Worm (Caenorhabditis elegans): ENCODE results near the gene egal-1.

Gene egal-1

ce11 chrIV:5860762-5861161 is 36.2 kb downstream of the egal-1 start:
- TF ChIP-seq nhr-11 (tag; optimal IDR thresholded peaks at IDR 0.05) (no peak), mec-3 (tag; optimal IDR thresholded peaks at IDR 0.05; ENCODE audit: borderline replicate concordance) (no peak), madf-2 (tag; optimal IDR thresholded peaks at IDR 0.05) (no peak), pax-1 (tag; optimal IDR thresholded peaks at IDR 0.05) (no peak), F13H6.1 (tag; optimal IDR thresholded peaks at IDR 0.05) (no peak), ceh-45 (GFP tag; IDR thresholded peaks at IDR 0.05) (no peak), ceh-31 (tag; optimal IDR thresholded peaks at IDR 0.05) (peak; percentile 78), gmeb-2 (tag; optimal IDR thresholded peaks at IDR 0.05) (no peak), T23F11.4 (GFP tag; optimal IDR thresholded peaks at IDR 0.05) (no peak), ref-2 (tag; optimal IDR thresholded peaks at IDR 0.05) (no peak), dmd-4 (tag; optimal IDR thresholded peaks at IDR 0.05; ENCODE audit: borderline replicate concordance) (no peak), sox-2 (GFP tag; IDR thresholded peaks at IDR 0.05) (no peak; the same call in 1 of the 2 replicates), tbx-7 (tag; optimal IDR thresholded peaks at IDR 0.05) (no peak), K02D7.2 (tag; optimal IDR thresholded peaks at IDR 0.05) (no peak), ceh-34 (tag; optimal IDR thresholded peaks at IDR 0.05) (peak; percentile 19), nfya-1 (tag; optimal IDR thresholded peaks at IDR 0.05) (peak; percentile 14), fkh-6 (tag; optimal IDR thresholded peaks at IDR 0.05) (no peak), tbx-2 (tag; optimal IDR thresholded peaks at IDR 0.05) (peak; percentile 37), rnt-1 (tag; optimal IDR thresholded peaks at IDR 0.05) (no peak), ceh-22 (tag; optimal IDR thresholded peaks at IDR 0.05) (no peak), ceh-2 (tag; optimal IDR thresholded peaks at IDR 0.05) (peak; percentile 22), ceh-9 (tag; optimal IDR thresholded peaks at IDR 0.05) (no peak), odd-2 (tag; optimal IDR thresholded peaks at IDR 0.05) (no peak), pros-1 (tag; optimal IDR thresholded peaks at IDR 0.05) (peak; percentile 50), pat-9 (tag; optimal IDR thresholded peaks at IDR 0.05) (no peak), unc-55 (GFP tag; optimal IDR thresholded peaks at IDR 0.05) (no peak), C38D4.7 (GFP tag; optimal IDR thresholded peaks at IDR 0.05) (no peak), ztf-16 (tag; optimal IDR thresholded peaks at IDR 0.05) (no peak)

- TF ChIP-seq ref-2 (tag; optimal IDR thresholded peaks at IDR 0.05), result no peak
- TF ChIP-seq C38D4.7 (GFP tag; optimal IDR thresholded peaks at IDR 0.05), result no peak
- no peak for TF ChIP-seq pros-1 (tag; optimal IDR thresholded peaks at IDR 0.05)
- TF ChIP-seq ceh-18 (tag; optimal IDR thresholded peaks at IDR 0.05), result no peak
- TF ChIP-seq sox-2 (GFP tag; IDR thresholded peaks at IDR 0.05), result no peak
- no peak for TF ChIP-seq gmeb-2 (tag; optimal IDR thresholded peaks at IDR 0.05)
Measured at ce11 chrIV:5865818-5866217, 41.2 kb downstream of the egal-1 start, which contains the start of gene spe-27. TSS of gene spe-27 (minus strand) at chrIV:5865918.

- TF ChIP-seq C08G9.2 (tag; optimal IDR thresholded peaks at IDR 0.05) (no peak), zip-5 (tag; optimal IDR thresholded peaks at IDR 0.05) (no peak), mec-3 (tag; optimal IDR thresholded peaks at IDR 0.05; ENCODE audit: borderline replicate concordance) (no peak), odd-2 (tag; optimal IDR thresholded peaks at IDR 0.05) (no peak), pat-9 (tag; optimal IDR thresholded peaks at IDR 0.05) (no peak), unc-42 (tag; optimal IDR thresholded peaks at IDR 0.05) (no peak), hlh-30 (tag; optimal IDR thresholded peaks at IDR 0.05; ENCODE audit: insufficient read depth) (no peak), ceh-30 (tag; optimal IDR thresholded peaks at IDR 0.05) (no peak), gmeb-2 (tag; optimal IDR thresholded peaks at IDR 0.05) (no peak), npax-4 (tag; optimal IDR thresholded peaks at IDR 0.05) (no peak), nhr-11 (tag; optimal IDR thresholded peaks at IDR 0.05) (no peak), madf-2 (tag; optimal IDR thresholded peaks at IDR 0.05) (no peak), sox-4 (tag; optimal IDR thresholded peaks at IDR 0.05) (no peak), dve-1 (tag; optimal IDR thresholded peaks at IDR 0.05) (no peak), unc-86 (tag; optimal IDR thresholded peaks at IDR 0.05) (no peak)
Measured at ce11 chrIV:5867189-5867588, 42.6 kb downstream of the egal-1 start, which contains the start of gene C06E7.88. TSS of gene C06E7.88 (minus strand) at chrIV:5867289.
